ENCODE assay signal across 2 fruit fly cellular contexts in the genomic region with DNA sequence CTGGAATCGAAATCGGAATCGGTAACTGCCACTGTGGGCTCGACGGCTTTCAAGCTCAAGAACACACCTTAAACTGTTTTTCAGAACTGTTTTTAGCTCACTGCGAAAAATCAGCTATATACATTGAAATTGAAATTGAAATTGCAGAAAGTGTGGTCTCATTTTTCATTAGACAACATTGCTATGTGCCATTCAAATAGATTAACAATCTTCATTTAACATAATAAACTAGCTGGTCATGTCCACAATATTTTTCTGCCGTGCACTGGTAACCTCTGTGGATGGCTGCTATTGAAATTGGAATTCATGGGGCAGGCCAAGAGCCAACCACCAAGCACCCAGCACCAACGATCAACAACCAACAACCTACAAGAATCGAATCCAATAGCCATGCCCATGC.
TF ChIP-seq lines count a peak whose summit lies in the region.

No protein-coding gene starts in this region.

TF ChIP-seq in whole organism, embryonic, 481 proteins besides CTCF, POLR2A, EP300 and RAD21 (continued from another document and continues in another):
- TF ChIP-seq CG17568 (GFP tag; optimal IDR thresholded peaks at IDR 0.05; lab: Kevin White, UChicago): no peak
- TF ChIP-seq lbe (GFP tag; optimal IDR thresholded peaks at IDR 0.05; lab: Kevin White, UChicago): no peak
- no peak for TF ChIP-seq hb (GFP tag; IDR thresholded peaks at IDR 0.05; lab: Robert Waterston, UW; ENCODE audit: partially characterized antibody)
- TF ChIP-seq jumu (GFP tag; optimal IDR thresholded peaks at IDR 0.05; lab: Kevin White, UChicago): no peak
- TF ChIP-seq CG3163 (GFP tag; optimal IDR thresholded peaks at IDR 0.05; lab: Kevin White, UChicago): no peak
- no peak for TF ChIP-seq CG17802 (tag; optimal IDR thresholded peaks at IDR 0.05; lab: Kevin White, UChicago)
- TF ChIP-seq unc-4 (GFP tag; IDR thresholded peaks at IDR 0.05; lab: Robert Waterston, UW; ENCODE audit: partially characterized antibody): no peak
- peak; percentile 76 for TF ChIP-seq Drgx (GFP tag; IDR thresholded peaks at IDR 0.05; lab: Robert Waterston, UW)
- peak; percentile 18 for TF ChIP-seq grau (tag; optimal IDR thresholded peaks at IDR 0.05; lab: Kevin White, UChicago)
- TF ChIP-seq Dad (GFP tag; optimal IDR thresholded peaks at IDR 0.05; lab: Kevin White, UChicago): no peak
- no peak for TF ChIP-seq kah (GFP tag; optimal IDR thresholded peaks at IDR 0.05; lab: Kevin White, UChicago)
- TF ChIP-seq CG7786 (GFP tag; optimal IDR thresholded peaks at IDR 0.05; lab: Kevin White, UChicago): no peak
- no peak for TF ChIP-seq NK7.1 (GFP tag; optimal IDR thresholded peaks at IDR 0.05; lab: Kevin White, UChicago)
- no peak for TF ChIP-seq CG9215 (GFP tag; IDR thresholded peaks at IDR 0.05; lab: Robert Waterston, UW)
- no peak for TF ChIP-seq CG30403 (GFP tag; optimal IDR thresholded peaks at IDR 0.05; lab: Kevin White, UChicago)
- TF ChIP-seq Gsc (GFP tag; IDR thresholded peaks at IDR 0.05; lab: Robert Waterston, UW): no peak; the same call in 1 of the 2 replicates
- peak; percentile 7; the same call in 1 of the 3 replicates for TF ChIP-seq ci (GFP tag; IDR thresholded peaks at IDR 0.05; lab: Robert Waterston, UW)
- no peak for TF ChIP-seq tin (GFP tag; optimal IDR thresholded peaks at IDR 0.05; lab: Kevin White, UChicago)
- TF ChIP-seq Taf1 (GFP tag; IDR thresholded peaks at IDR 0.05; lab: Robert Waterston, UW): no peak
- TF ChIP-seq CG6854 (GFP tag; optimal IDR thresholded peaks at IDR 0.05; lab: Kevin White, UChicago): no peak
- peak; percentile 41 for TF ChIP-seq CG2712 (tag; optimal IDR thresholded peaks at IDR 0.05; lab: Kevin White, UChicago)
- no peak for TF ChIP-seq Atf-2 (GFP tag; optimal IDR thresholded peaks at IDR 0.05; lab: Kevin White, UChicago)
- TF ChIP-seq CG32772 (GFP tag; IDR thresholded peaks at IDR 0.05; lab: Robert Waterston, UW): no peak
- TF ChIP-seq ttk (GFP tag; IDR thresholded peaks at IDR 0.05; lab: Robert Waterston, UW): no peak
- no peak for TF ChIP-seq Atf3 (GFP tag; optimal IDR thresholded peaks at IDR 0.05; lab: Kevin White, UChicago)
- TF ChIP-seq zen (tag; optimal IDR thresholded peaks at IDR 0.05; lab: Kevin White, UChicago): no peak
- TF ChIP-seq CG17612 (GFP tag; IDR thresholded peaks at IDR 0.05; lab: Robert Waterston, UW): no peak
- no peak for TF ChIP-seq Doc3 (GFP tag; IDR thresholded peaks at IDR 0.05; lab: Robert Waterston, UW; ENCODE audit: partially characterized antibody)
- no peak for TF ChIP-seq CG11093 (GFP tag; IDR thresholded peaks at IDR 0.05; lab: Robert Waterston, UW)
- no peak for TF ChIP-seq gcm (GFP tag; optimal IDR thresholded peaks at IDR 0.05; lab: Kevin White, UChicago)
- no peak for TF ChIP-seq CG4404 (GFP tag; IDR thresholded peaks at IDR 0.05; lab: Robert Waterston, UW)
- no peak for TF ChIP-seq CG15514 (GFP tag; optimal IDR thresholded peaks at IDR 0.05; lab: Kevin White, UChicago)
- no peak for TF ChIP-seq Dbx (GFP tag; IDR thresholded peaks at IDR 0.05; lab: Robert Waterston, UW)
- TF ChIP-seq crc (GFP tag; optimal IDR thresholded peaks at IDR 0.05; lab: Kevin White, UChicago): no peak
- TF ChIP-seq lola (GFP tag; optimal IDR thresholded peaks at IDR 0.05; lab: Kevin White, UChicago): peak in 1 of 3 experiments; percentile 53
- no peak for TF ChIP-seq CG1024 (GFP tag; IDR thresholded peaks at IDR 0.05; lab: Robert Waterston, UW)
- TF ChIP-seq ssp (GFP tag; IDR thresholded peaks at IDR 0.05; lab: Robert Waterston, UW): no peak
- TF ChIP-seq nom (GFP tag; optimal IDR thresholded peaks at IDR 0.05; lab: Kevin White, UChicago): peak; percentile 6
- no peak for TF ChIP-seq CG8944 (GFP tag; optimal IDR thresholded peaks at IDR 0.05; lab: Kevin White, UChicago)
- no peak for TF ChIP-seq al (GFP tag; IDR thresholded peaks at IDR 0.05; lab: Robert Waterston, UW)
- no peak for TF ChIP-seq Hr78 (GFP tag; optimal IDR thresholded peaks at IDR 0.05; lab: Kevin White, UChicago)
- TF ChIP-seq CG32767 (GFP tag; IDR thresholded peaks at IDR 0.05; lab: Robert Waterston, UW): no peak
- no peak for TF ChIP-seq CG5953 (GFP tag; IDR thresholded peaks at IDR 0.05; lab: Robert Waterston, UW)
- no peak for TF ChIP-seq crol (GFP tag; IDR thresholded peaks at IDR 0.05; lab: Robert Waterston, UW)
- peak; percentile 18 for TF ChIP-seq CG4424 (GFP tag; optimal IDR thresholded peaks at IDR 0.05; lab: Kevin White, UChicago)
- TF ChIP-seq CG1832 (GFP tag; optimal IDR thresholded peaks at IDR 0.05; lab: Kevin White, UChicago): no peak
- no peak for TF ChIP-seq CG32532 (GFP tag; IDR thresholded peaks at IDR 0.05; lab: Robert Waterston, UW)
- TF ChIP-seq croc (GFP tag; conservative IDR thresholded peaks at IDR 0.05; lab: Robert Waterston, UW): no peak
- no peak for TF ChIP-seq CG18764 (GFP tag; optimal IDR thresholded peaks at IDR 0.05; lab: Kevin White, UChicago)
- TF ChIP-seq B-H1 (GFP tag; IDR thresholded peaks at IDR 0.05; lab: Robert Waterston, UW): no peak
- TF ChIP-seq her (GFP tag; optimal IDR thresholded peaks at IDR 0.05; lab: Kevin White, UChicago): no peak
- TF ChIP-seq chm (GFP tag; IDR thresholded peaks at IDR 0.05; lab: Robert Waterston, UW): peak; percentile 53; the same call in 1 of the 2 replicates
- TF ChIP-seq ap (GFP tag; IDR thresholded peaks at IDR 0.05; lab: Robert Waterston, UW): no peak
- no peak for TF ChIP-seq Bteb2 (GFP tag; optimal IDR thresholded peaks at IDR 0.05; lab: Kevin White, UChicago)
- TF ChIP-seq C15 (GFP tag; IDR thresholded peaks at IDR 0.05; lab: Robert Waterston, UW): no peak
- TF ChIP-seq CG10147 (GFP tag; optimal IDR thresholded peaks at IDR 0.05; lab: Kevin White, UChicago): no peak
- 0 out of 2 replicates have a peak, but pooled peaks have one; percentile 6 for TF ChIP-seq CG10321 (GFP tag; IDR thresholded peaks at IDR 0.05; lab: Robert Waterston, UW)
- no peak for TF ChIP-seq CG8765 (GFP tag; IDR thresholded peaks at IDR 0.05; lab: Robert Waterston, UW)
- TF ChIP-seq Doc2 (GFP tag; IDR thresholded peaks at IDR 0.05; lab: Robert Waterston, UW): no peak
- TF ChIP-seq CG12155 (GFP tag; optimal IDR thresholded peaks at IDR 0.05; lab: Kevin White, UChicago): no peak
- TF ChIP-seq gsb-n (tag; optimal IDR thresholded peaks at IDR 0.05; lab: Kevin White, UChicago): no peak
- TF ChIP-seq CG8924 (tag; optimal IDR thresholded peaks at IDR 0.05; lab: Kevin White, UChicago): no peak
- TF ChIP-seq lov (optimal IDR thresholded peaks at IDR 0.05; lab: Kevin White, UChicago): no peak
- TF ChIP-seq lov (GFP tag; IDR thresholded peaks at IDR 0.05; lab: Robert Waterston, UW): no peak
- TF ChIP-seq Adf1 (GFP tag; IDR thresholded peaks at IDR 0.05; lab: Robert Waterston, UW): no peak
- TF ChIP-seq toy (GFP tag; IDR thresholded peaks at IDR 0.05; lab: Robert Waterston, UW): no peak
- no peak for TF ChIP-seq CG4707 (GFP tag; optimal IDR thresholded peaks at IDR 0.05; lab: Kevin White, UChicago)

TF ChIP-seq in whole organism, prepupa, 60 proteins besides CTCF, POLR2A, EP300 and RAD21 (continued from another document):
- TF ChIP-seq CG6163 (GFP tag; IDR thresholded peaks at IDR 0.05; lab: Robert Waterston, UW) (peak; percentile 82), eg (GFP tag; IDR thresholded peaks at IDR 0.05; lab: Robert Waterston, UW) (peak; percentile 68; the same call in 1 of the 3 replicates), Blimp-1 (GFP tag; optimal IDR thresholded peaks at IDR 0.05; lab: Kevin White, UChicago) (no peak), Hr4 (GFP tag; optimal IDR thresholded peaks at IDR 0.05; lab: Kevin White, UChicago) (peak; percentile 34), CG16779 (tag; optimal IDR thresholded peaks at IDR 0.05; lab: Kevin White, UChicago) (no peak), CG34406 (GFP tag; optimal IDR thresholded peaks at IDR 0.05; lab: Kevin White, UChicago) (peak; percentile 21), CG8119 (GFP tag; IDR thresholded peaks at IDR 0.05; lab: Robert Waterston, UW) (peak; percentile 55), pdm3 (GFP tag; optimal IDR thresholded peaks at IDR 0.05; lab: Kevin White, UChicago) (peak; percentile 54), achi (GFP tag; optimal IDR thresholded peaks at IDR 0.05; lab: Kevin White, UChicago) (peak; percentile 61), Lpt (GFP tag; optimal IDR thresholded peaks at IDR 0.05; lab: Kevin White, UChicago) (peak; percentile 30), CG11902 (GFP tag; optimal IDR thresholded peaks at IDR 0.05; lab: Kevin White, UChicago) (no peak), CG7368 (GFP tag; optimal IDR thresholded peaks at IDR 0.05; lab: Kevin White, UChicago) (peak; percentile 29), CG31627 (GFP tag; optimal IDR thresholded peaks at IDR 0.05; lab: Kevin White, UChicago) (peak; percentile 56), Sox15 (GFP tag; optimal IDR thresholded peaks at IDR 0.05; lab: Kevin White, UChicago) (peak; percentile 23), topi (GFP tag; optimal IDR thresholded peaks at IDR 0.05; lab: Kevin White, UChicago) (peak; percentile 62), CG6854 (GFP tag; optimal IDR thresholded peaks at IDR 0.05; lab: Kevin White, UChicago) (no peak), svp (GFP tag; lab: Kevin White, UChicago) (peak; percentile 72), Sox102F (GFP tag; optimal IDR thresholded peaks at IDR 0.05; lab: Kevin White, UChicago) (peak; percentile 5), CG3919 (GFP tag; optimal IDR thresholded peaks at IDR 0.05; lab: Kevin White, UChicago) (peak; percentile 67), fd85E (GFP tag; optimal IDR thresholded peaks at IDR 0.05; lab: Kevin White, UChicago) (no peak), Hr39 (GFP tag; optimal IDR thresholded peaks at IDR 0.05; lab: Kevin White, UChicago) (peak; percentile 51), cyc (GFP tag; optimal IDR thresholded peaks at IDR 0.05; lab: Kevin White, UChicago) (peak; percentile 56), net (GFP tag; optimal IDR thresholded peaks at IDR 0.05; lab: Kevin White, UChicago) (peak; percentile 47), CG11294 (GFP tag; IDR thresholded peaks at IDR 0.05; lab: Robert Waterston, UW) (peak; percentile 13; the same call in 1 of the 2 replicates), Eip93F (GFP tag; optimal IDR thresholded peaks at IDR 0.05; lab: Kevin White, UChicago) (no peak), Ets96B (tag; optimal IDR thresholded peaks at IDR 0.05; lab: Kevin White, UChicago) (peak; percentile 83), esn (GFP tag; optimal IDR thresholded peaks at IDR 0.05; lab: Kevin White, UChicago) (peak; percentile 68), OdsH (GFP tag; optimal IDR thresholded peaks at IDR 0.05; lab: Kevin White, UChicago) (peak; percentile 71), salr (GFP tag; optimal IDR thresholded peaks at IDR 0.05; lab: Kevin White, UChicago) (peak in 1 of 2 experiments; percentile 59), CG3032 (tag; optimal IDR thresholded peaks at IDR 0.05; lab: Kevin White, UChicago) (peak; percentile 82), fkh (GFP tag; optimal IDR thresholded peaks at IDR 0.05; lab: Kevin White, UChicago) (no peak), Smox (GFP tag; optimal IDR thresholded peaks at IDR 0.05; lab: Kevin White, UChicago) (peak; percentile 43), CG15336 (GFP tag; IDR thresholded peaks at IDR 0.05; lab: Robert Waterston, UW) (peak; percentile 60), CG8319 (GFP tag; optimal IDR thresholded peaks at IDR 0.05; lab: Kevin White, UChicago) (peak; percentile 68), CG6792 (GFP tag; optimal IDR thresholded peaks at IDR 0.05; lab: Kevin White, UChicago) (peak; percentile 62), acj6 (GFP tag; optimal IDR thresholded peaks at IDR 0.05; lab: Kevin White, UChicago) (peak; percentile 71), ss (GFP tag; optimal IDR thresholded peaks at IDR 0.05; lab: Kevin White, UChicago) (peak; percentile 17 to 57), CG11762 (GFP tag; optimal IDR thresholded peaks at IDR 0.05; lab: Kevin White, UChicago; ENCODE audit: insufficient read depth) (peak; percentile 44)
